Fruit fly (Drosophila melanogaster): ENCODE results near the gene Paip2.

Gene Paip2

dm6 chr3R:12985828-12986530 lies 5.4 kb downstream of the Paip2 start, which contains the start of gene CG31342 (continued):
- TF ChIP-seq phol (tag; optimal IDR thresholded peaks at IDR 0.05): peak; percentile 99
- TF ChIP-seq danr (GFP tag; IDR thresholded peaks at IDR 0.05): no peak
- no peak for TF ChIP-seq CG9797 (GFP tag; optimal IDR thresholded peaks at IDR 0.05)
- no peak for TF ChIP-seq oc (tag; optimal IDR thresholded peaks at IDR 0.05)
- TF ChIP-seq Ets97D (GFP tag; optimal IDR thresholded peaks at IDR 0.05): peak; percentile 17
- TF ChIP-seq CG1024 (GFP tag; IDR thresholded peaks at IDR 0.05): peak; percentile 48
- no peak for TF ChIP-seq trh (GFP tag; optimal IDR thresholded peaks at IDR 0.05)
- no peak for TF ChIP-seq CG16815 (GFP tag; optimal IDR thresholded peaks at IDR 0.05)
- TF ChIP-seq vnd (GFP tag; IDR thresholded peaks at IDR 0.05; ENCODE audit: partially characterized antibody): peak; percentile 45
- peak; percentile 62 for TF ChIP-seq CoRest (tag; optimal IDR thresholded peaks at IDR 0.05)
- TF ChIP-seq pum (GFP tag; optimal IDR thresholded peaks at IDR 0.05): no peak
- TF ChIP-seq Dfd (GFP tag; optimal IDR thresholded peaks at IDR 0.05): no peak
- TF ChIP-seq chinmo (GFP tag; IDR thresholded peaks at IDR 0.05; ENCODE audit: partially characterized antibody): 0 out of 4 replicates have a peak, but pooled peaks have one; percentile 58
- no peak for TF ChIP-seq kah (GFP tag; optimal IDR thresholded peaks at IDR 0.05)
- no peak for TF ChIP-seq Hmr (GFP tag; optimal IDR thresholded peaks at IDR 0.05)
- TF ChIP-seq shn (GFP tag; optimal IDR thresholded peaks at IDR 0.05): no peak
- no peak for TF ChIP-seq CG18011 (GFP tag; optimal IDR thresholded peaks at IDR 0.05)
- TF ChIP-seq kni (GFP tag; optimal IDR thresholded peaks at IDR 0.05): no peak
- TF ChIP-seq Sox102F (GFP tag; optimal IDR thresholded peaks at IDR 0.05): no peak

DNA sequence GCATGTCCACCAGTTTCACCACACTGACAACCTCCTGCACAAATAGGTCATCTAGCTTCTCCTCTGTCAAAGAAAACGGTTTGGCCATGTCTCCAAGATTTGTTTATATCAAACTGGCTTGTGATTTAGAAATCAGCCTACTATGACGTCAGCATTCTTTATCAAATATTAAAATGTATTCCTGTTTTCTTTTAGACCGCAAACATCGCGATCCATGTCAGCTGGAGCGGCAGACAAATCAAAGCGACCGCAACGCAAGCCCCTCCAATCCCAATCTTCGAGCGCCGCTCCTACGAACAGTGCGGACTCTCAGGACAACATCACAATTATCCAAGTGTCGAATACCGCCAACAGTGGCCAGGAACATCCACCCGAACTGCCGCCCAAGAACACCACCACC lies 7.8 kb downstream of the Paip2 start, which contains the start of gene CG14383:
Gene CG14383, minus strand, starts transcription at position 101 of the 400 bp plus-strand sequence.
- TF ChIP-seq Gug (GFP tag; IDR thresholded peaks at IDR 0.05) (no peak), dimm (GFP tag; IDR thresholded peaks at IDR 0.05) (0 out of 2 replicates have a peak, but pooled peaks have one; percentile 18), Hand (GFP tag; optimal IDR thresholded peaks at IDR 0.05) (no peak)

dm6 chr3R:12993018-12993417 lies 12.4 kb downstream of the Paip2 start, which contains the start of gene yellow-f:
Gene yellow-f, minus strand, starts transcription at chr3R:12993201.
- TF ChIP-seq CG1529 (GFP tag; optimal IDR thresholded peaks at IDR 0.05) (no peak), MTF-1 (GFP tag; optimal IDR thresholded peaks at IDR 0.05; ENCODE audit: borderline replicate concordance) (no peak), CG17912 (GFP tag; optimal IDR thresholded peaks at IDR 0.05) (no peak)

dm6 chr3R:12995047-12995446 lies 14.5 kb downstream of the Paip2 start, which contains the start of gene yellow-f2:
Gene yellow-f2, minus strand, starts transcription at chr3R:12995147.
- TF ChIP-seq mld (GFP tag; IDR thresholded peaks at IDR 0.05; ENCODE audit: partially characterized antibody) (no peak), sug (tag; optimal IDR thresholded peaks at IDR 0.05) (peak; percentile 38), CG2120 (GFP tag; optimal IDR thresholded peaks at IDR 0.05) (no peak), CG10565 (GFP tag; optimal IDR thresholded peaks at IDR 0.05) (no peak), CG34376 (GFP tag; optimal IDR thresholded peaks at IDR 0.05) (peak; percentile 11), Elba2 (GFP tag; optimal IDR thresholded peaks at IDR 0.05) (peak; percentile 72), CG11695 (GFP tag; IDR thresholded peaks at IDR 0.05) (no peak)

- no peak for TF ChIP-seq CG6813 (GFP tag; optimal IDR thresholded peaks at IDR 0.05)
- TF ChIP-seq ase (GFP tag; IDR thresholded peaks at IDR 0.05): 0 out of 3 replicates have a peak, but pooled peaks have one; percentile 19
- TF ChIP-seq ro (GFP tag; IDR thresholded peaks at IDR 0.05): no peak
- no peak for TF ChIP-seq tx (GFP tag; optimal IDR thresholded peaks at IDR 0.05)
- TF ChIP-seq fu2 (GFP tag; optimal IDR thresholded peaks at IDR 0.05): no peak
- TF ChIP-seq CG7963 (GFP tag; IDR thresholded peaks at IDR 0.05; ENCODE audit: partially characterized antibody): peak; percentile 70; the same call in 2 of the 3 replicates
- no peak for TF ChIP-seq CG10209 (GFP tag; optimal IDR thresholded peaks at IDR 0.05)
- no peak for TF ChIP-seq CG17385 (GFP tag; optimal IDR thresholded peaks at IDR 0.05)
- peak; percentile 83; the same call in 2 of the 3 replicates for TF ChIP-seq mld (GFP tag; IDR thresholded peaks at IDR 0.05; ENCODE audit: partially characterized antibody)
- no peak for TF ChIP-seq CG8944 (GFP tag; optimal IDR thresholded peaks at IDR 0.05)
- peak; percentile 57 for TF ChIP-seq Med (GFP tag)
- no peak for TF ChIP-seq Dek (tag; optimal IDR thresholded peaks at IDR 0.05)
- TF ChIP-seq CG17612 (GFP tag; IDR thresholded peaks at IDR 0.05): no peak
Measured at dm6 chr3R:12995522-12995921, 14.9 kb downstream of the Paip2 start, which contains the start of gene CG7488. Gene CG7488, plus strand, starts transcription at chr3R:12995620.
